Fruit fly (Drosophila melanogaster): ENCODE measurements around the gene CG2656.

CG2656 gene

DNA sequence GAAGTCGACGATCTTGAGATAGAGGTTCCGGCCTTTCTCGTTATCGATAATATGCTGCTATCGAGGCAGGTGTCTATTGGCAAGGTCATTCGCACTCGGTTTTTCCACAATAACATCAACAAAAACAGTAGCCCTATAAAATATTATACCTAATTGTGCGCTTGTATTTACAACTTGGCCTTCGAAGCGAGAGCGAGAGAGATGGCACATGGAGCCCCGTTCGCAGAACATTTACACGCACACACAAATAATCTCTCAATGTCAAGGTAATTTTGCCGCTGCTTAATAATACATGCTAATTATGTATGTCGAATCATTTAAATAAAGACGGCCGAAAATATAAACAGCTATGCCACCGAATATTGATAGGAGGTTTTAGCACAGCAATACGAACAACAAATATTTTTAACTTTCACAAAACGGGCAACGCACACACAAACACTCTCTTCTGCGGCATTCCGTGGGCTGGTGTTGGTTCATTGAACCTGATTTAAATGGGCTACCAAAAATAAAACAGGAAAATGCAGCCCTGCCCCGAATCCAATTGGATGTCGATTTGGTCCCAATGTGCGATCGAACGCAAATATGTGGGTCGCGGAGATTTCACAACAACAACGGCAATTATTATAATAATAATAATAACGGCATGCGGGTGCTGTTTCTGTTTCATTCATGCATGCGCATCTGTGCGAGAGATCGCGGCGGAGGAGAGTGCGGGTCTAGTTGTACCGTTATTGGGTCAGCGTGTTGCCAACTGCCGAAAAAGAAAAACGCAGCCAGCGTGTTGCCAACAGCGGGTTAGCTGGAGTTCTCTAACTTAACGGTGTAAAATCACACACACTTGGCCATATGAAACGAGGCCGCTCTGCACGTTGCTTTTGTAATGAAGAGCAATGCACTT lies 22.1 kb upstream of the CG2656 start:
- TF ChIP-seq cnc (optimal IDR thresholded peaks at IDR 0.05), result no peak
- TF ChIP-seq ovo (GFP tag; optimal IDR thresholded peaks at IDR 0.05), result peak; percentile 96
- no peak for TF ChIP-seq CG14711 (tag; optimal IDR thresholded peaks at IDR 0.05)
- TF ChIP-seq Mnt (GFP tag; optimal IDR thresholded peaks at IDR 0.05), result no peak
- no peak for TF ChIP-seq Clk (GFP tag; optimal IDR thresholded peaks at IDR 0.05)
- no peak for TF ChIP-seq cic (GFP tag; optimal IDR thresholded peaks at IDR 0.05)
- no peak for TF ChIP-seq CG1620 (GFP tag; optimal IDR thresholded peaks at IDR 0.05)
- TF ChIP-seq tj (GFP tag; optimal IDR thresholded peaks at IDR 0.05), result peak; percentile 4
- TF ChIP-seq CG7045 (GFP tag; optimal IDR thresholded peaks at IDR 0.05), result no peak
- TF ChIP-seq bab1 (GFP tag; optimal IDR thresholded peaks at IDR 0.05), result no peak
- no peak for TF ChIP-seq CG33017 (tag; optimal IDR thresholded peaks at IDR 0.05)
- no peak for TF ChIP-seq CG12768 (GFP tag; optimal IDR thresholded peaks at IDR 0.05)
- TF ChIP-seq CG5204 (GFP tag; optimal IDR thresholded peaks at IDR 0.05), result no peak
- no peak for TF ChIP-seq CG7101 (tag; optimal IDR thresholded peaks at IDR 0.05)
- TF ChIP-seq Hr96 (GFP tag; optimal IDR thresholded peaks at IDR 0.05), result no peak
- no peak for TF ChIP-seq Crg-1 (GFP tag; optimal IDR thresholded peaks at IDR 0.05)
- TF ChIP-seq pad (GFP tag; optimal IDR thresholded peaks at IDR 0.05), result peak; percentile 99
- no peak for TF ChIP-seq kay (GFP tag; ENCODE audit: borderline replicate concordance)
- no peak for TF ChIP-seq CG11617 (GFP tag; optimal IDR thresholded peaks at IDR 0.05)
- no peak for TF ChIP-seq toe (GFP tag; optimal IDR thresholded peaks at IDR 0.05)

DNA sequence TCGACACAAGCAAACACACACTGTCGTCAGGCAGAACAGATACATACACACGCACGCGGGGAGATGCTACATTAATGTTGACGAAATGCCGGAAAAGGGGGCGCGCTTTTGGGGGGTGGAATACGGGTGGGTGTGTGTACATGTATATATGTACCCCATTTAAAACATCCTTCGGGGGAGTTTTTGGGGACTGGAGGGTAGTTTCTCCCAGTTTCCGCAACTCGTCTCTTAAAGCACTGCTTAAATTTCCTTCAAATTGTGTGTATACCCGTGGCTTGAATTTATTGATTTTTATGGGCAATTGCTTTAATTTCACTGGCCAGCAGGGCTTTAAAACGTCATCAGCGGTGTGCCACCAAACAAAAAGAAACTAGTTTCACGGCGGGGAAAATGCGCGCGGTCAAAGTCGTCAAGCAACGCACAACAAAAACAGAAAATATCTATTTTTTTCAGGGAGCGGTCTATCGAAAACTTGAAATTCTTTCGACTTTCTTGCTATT lies 21.4 kb upstream of the CG2656 start:
- TF ChIP-seq pad (GFP tag; optimal IDR thresholded peaks at IDR 0.05), result peak; percentile 37
- TF ChIP-seq CG14711 (tag; optimal IDR thresholded peaks at IDR 0.05), result no peak

DNA sequence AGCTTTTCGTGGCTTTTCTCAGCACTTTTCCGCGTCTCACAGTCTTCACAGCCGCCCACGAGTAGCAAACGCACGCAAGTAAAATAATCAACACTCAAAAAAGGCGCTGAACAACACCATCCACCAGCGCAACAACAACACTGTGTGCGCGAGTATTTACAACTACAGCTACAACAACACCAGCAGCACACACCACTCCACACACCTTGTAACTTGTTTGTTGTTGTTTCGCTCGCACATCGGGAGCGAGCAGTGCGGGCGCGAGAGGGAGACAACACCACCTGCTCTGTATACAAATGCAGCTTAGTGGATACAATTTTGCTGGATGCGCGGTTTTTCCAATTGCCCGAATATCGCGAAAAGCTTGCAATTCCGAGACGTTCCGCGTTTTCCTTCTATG lies 20.8 kb upstream of the CG2656 start:
- no peak for TF ChIP-seq CG33017 (tag; optimal IDR thresholded peaks at IDR 0.05)
- no peak for TF ChIP-seq CG1620 (GFP tag; optimal IDR thresholded peaks at IDR 0.05)
- TF ChIP-seq CG7101 (tag; optimal IDR thresholded peaks at IDR 0.05), result no peak
- no peak for TF ChIP-seq bab1 (GFP tag; optimal IDR thresholded peaks at IDR 0.05)
- no peak for TF ChIP-seq CG14711 (tag; optimal IDR thresholded peaks at IDR 0.05)
- TF ChIP-seq CG12768 (GFP tag; optimal IDR thresholded peaks at IDR 0.05), result no peak
- TF ChIP-seq CG7045 (GFP tag; optimal IDR thresholded peaks at IDR 0.05), result no peak
- TF ChIP-seq cnc (optimal IDR thresholded peaks at IDR 0.05), result no peak
- TF ChIP-seq Hr96 (GFP tag; optimal IDR thresholded peaks at IDR 0.05), result no peak
- no peak for TF ChIP-seq pad (GFP tag; optimal IDR thresholded peaks at IDR 0.05)
- no peak for TF ChIP-seq kay (GFP tag; ENCODE audit: borderline replicate concordance)
- peak; percentile 72 for TF ChIP-seq Mnt (GFP tag; optimal IDR thresholded peaks at IDR 0.05)
- no peak for TF ChIP-seq Clk (GFP tag; optimal IDR thresholded peaks at IDR 0.05)
- TF ChIP-seq Crg-1 (GFP tag; optimal IDR thresholded peaks at IDR 0.05), result no peak
- peak; percentile 88 for TF ChIP-seq tj (GFP tag; optimal IDR thresholded peaks at IDR 0.05)
- TF ChIP-seq toe (GFP tag; optimal IDR thresholded peaks at IDR 0.05), result no peak
- no peak for TF ChIP-seq ovo (GFP tag; optimal IDR thresholded peaks at IDR 0.05)
- peak; percentile 87 for TF ChIP-seq cic (GFP tag; optimal IDR thresholded peaks at IDR 0.05)
- no peak for TF ChIP-seq CG11617 (GFP tag; optimal IDR thresholded peaks at IDR 0.05)
- no peak for TF ChIP-seq CG5204 (GFP tag; optimal IDR thresholded peaks at IDR 0.05)

DNA sequence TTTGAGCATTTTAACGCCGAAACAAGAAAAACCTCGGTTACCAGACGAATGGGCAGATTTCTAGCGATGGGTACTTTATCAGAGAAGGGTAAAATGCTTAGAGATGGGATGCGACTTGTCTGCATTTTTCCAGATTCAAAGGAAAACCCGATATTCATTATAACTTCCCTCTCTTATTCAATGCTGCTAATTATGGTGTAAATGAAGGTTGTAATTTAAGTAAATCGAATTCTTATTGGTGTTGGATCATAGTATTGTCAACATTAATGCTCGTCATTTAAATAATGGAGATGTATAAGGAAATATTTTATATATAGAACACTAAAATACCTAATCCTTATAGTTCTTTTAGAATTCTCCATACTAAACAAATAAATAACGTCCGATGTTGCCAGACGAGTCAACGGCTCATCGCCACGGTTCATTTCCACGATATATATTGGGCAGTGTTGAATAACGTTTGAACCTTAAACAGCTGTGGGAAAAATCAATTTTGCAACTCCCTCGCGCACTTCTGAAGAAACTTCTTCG lies 20.4 kb upstream of the CG2656 start, which contains the start of the genes Alh and CG10098:
Gene Alh (minus strand): TSS at position 77 of the 531 bp plus-strand sequence.
Gene CG10098 (plus strand): TSS at position 440 of the 531 bp plus-strand sequence.
- TF ChIP-seq CG14711 (tag; optimal IDR thresholded peaks at IDR 0.05) (peak; percentile 53), CG12768 (GFP tag; optimal IDR thresholded peaks at IDR 0.05) (peak; percentile 80), cnc (optimal IDR thresholded peaks at IDR 0.05) (no peak), toe (GFP tag; optimal IDR thresholded peaks at IDR 0.05) (peak; percentile 97), Mnt (GFP tag; optimal IDR thresholded peaks at IDR 0.05) (peak; percentile 68), Crg-1 (GFP tag; optimal IDR thresholded peaks at IDR 0.05) (peak; percentile 83), Clk (GFP tag; optimal IDR thresholded peaks at IDR 0.05) (peak; percentile 86), cic (GFP tag; optimal IDR thresholded peaks at IDR 0.05) (no peak), CG1620 (GFP tag; optimal IDR thresholded peaks at IDR 0.05) (peak; percentile 94), CG7045 (GFP tag; optimal IDR thresholded peaks at IDR 0.05) (peak; percentile 81), tj (GFP tag; optimal IDR thresholded peaks at IDR 0.05) (peak; percentile 69), kay (GFP tag; ENCODE audit: borderline replicate concordance) (peak; percentile 96), CG33017 (tag; optimal IDR thresholded peaks at IDR 0.05) (peak; percentile 36), CG7101 (tag; optimal IDR thresholded peaks at IDR 0.05) (peak; percentile 82), CG11617 (GFP tag; optimal IDR thresholded peaks at IDR 0.05) (peak; percentile 90), CG5204 (GFP tag; optimal IDR thresholded peaks at IDR 0.05) (peak; percentile 93), pad (GFP tag; optimal IDR thresholded peaks at IDR 0.05) (peak; percentile 71), ovo (GFP tag; optimal IDR thresholded peaks at IDR 0.05) (peak; percentile 88), Hr96 (GFP tag; optimal IDR thresholded peaks at IDR 0.05) (peak; percentile 89), bab1 (GFP tag; optimal IDR thresholded peaks at IDR 0.05) (peak; percentile 22)

DNA sequence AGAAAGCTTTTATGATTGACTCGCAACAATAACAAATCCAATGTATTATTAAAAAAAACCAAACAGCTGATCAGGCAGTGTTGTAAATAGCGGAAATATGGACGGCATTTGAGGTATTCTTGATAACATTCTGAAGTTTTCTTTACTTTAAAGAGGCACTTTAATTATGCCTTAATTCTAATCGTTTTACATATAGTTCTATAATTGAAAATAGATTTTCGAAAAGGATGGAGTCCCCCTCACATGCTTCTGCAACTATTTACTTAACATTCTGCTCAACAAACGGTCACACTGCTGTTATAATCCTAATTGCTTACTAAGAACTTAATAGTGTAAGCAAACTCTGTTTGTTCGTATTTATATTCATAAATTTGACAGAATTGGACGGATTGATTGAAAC lies 16.6 kb upstream of the CG2656 start, which contains the start of gene CG10068:
Gene CG10068 (minus strand): TSS at position 62 of the 400 bp plus-strand sequence.
- TF ChIP-seq ovo (GFP tag; optimal IDR thresholded peaks at IDR 0.05) (peak; percentile 42), CG7045 (GFP tag; optimal IDR thresholded peaks at IDR 0.05) (peak; percentile 86), Crg-1 (GFP tag; optimal IDR thresholded peaks at IDR 0.05) (peak; percentile 94), kay (GFP tag; ENCODE audit: borderline replicate concordance) (peak; percentile 94), CG33017 (tag; optimal IDR thresholded peaks at IDR 0.05) (peak; percentile 83), toe (GFP tag; optimal IDR thresholded peaks at IDR 0.05) (peak; percentile 84), Hr96 (GFP tag; optimal IDR thresholded peaks at IDR 0.05) (peak; percentile 82), CG7101 (tag; optimal IDR thresholded peaks at IDR 0.05) (peak; percentile 91), pad (GFP tag; optimal IDR thresholded peaks at IDR 0.05) (peak; percentile 80), Clk (GFP tag; optimal IDR thresholded peaks at IDR 0.05) (peak; percentile 71), cic (GFP tag; optimal IDR thresholded peaks at IDR 0.05) (peak; percentile 65), CG11617 (GFP tag; optimal IDR thresholded peaks at IDR 0.05) (peak; percentile 91), bab1 (GFP tag; optimal IDR thresholded peaks at IDR 0.05) (peak; percentile 93), CG14711 (tag; optimal IDR thresholded peaks at IDR 0.05) (peak; percentile 86), Mnt (GFP tag; optimal IDR thresholded peaks at IDR 0.05) (peak; percentile 86), cnc (optimal IDR thresholded peaks at IDR 0.05) (no peak), CG1620 (GFP tag; optimal IDR thresholded peaks at IDR 0.05) (peak; percentile 93), tj (GFP tag; optimal IDR thresholded peaks at IDR 0.05) (peak; percentile 84), CG12768 (GFP tag; optimal IDR thresholded peaks at IDR 0.05) (peak; percentile 85), CG5204 (GFP tag; optimal IDR thresholded peaks at IDR 0.05) (peak; percentile 88)

All from whole organism, adult.